Worm (Caenorhabditis elegans) whole organism, L3 larva: ENCODE measurements around the gene cpb-2.
A peak's percentile ranks its signal among the peaks of the same experiment; 100 is the strongest.

ENCODE experiments used
- R02D3.7 ChIP-seq: fragments of 150-350 bp; optimal IDR thresholded peaks from 2 replicates; lab custom pipeline; 2014; ENCODE audit warnings: missing biosample characterization, missing genetic modification characterization
- ZK546.5 ChIP-seq: sonication (generic microtip); optimal IDR thresholded peaks from 2 replicates; lab custom pipeline; 2017; ENCODE audit warnings: missing biosample characterization, missing genetic modification characterization
- aly-2 ChIP-seq: fragments of 150-350 bp; optimal IDR thresholded peaks from 2 replicates; lab custom pipeline; 2014; ENCODE audit warnings: missing biosample characterization, missing genetic modification characterization
- ama-1 ChIP-seq: fragments of 150-350 bp; optimal IDR thresholded peaks from 2 replicates; lab custom pipeline; 2018
- ceh-28 ChIP-seq: fragments of 150-350 bp; optimal IDR thresholded peaks from 2 replicates; lab custom pipeline; 2014; ENCODE audit warnings: missing biosample characterization, missing genetic modification reagents, missing genetic modification characterization
- ceh-82 ChIP-seq: fragments of 150-350 bp; optimal IDR thresholded peaks from 2 replicates; lab custom pipeline; 2014; ENCODE audit warnings: missing biosample characterization, missing genetic modification characterization
- daf-12 ChIP-seq: fragments of 150-350 bp; optimal IDR thresholded peaks from 2 replicates; lab custom pipeline; 2014; ENCODE audit warnings: missing biosample characterization, missing genetic modification reagents, missing genetic modification characterization
- egl-5 ChIP-seq: fragments of 150-350 bp; optimal IDR thresholded peaks from 2 replicates; lab custom pipeline; 2017; ENCODE audit warnings: missing biosample characterization, missing genetic modification reagents, missing genetic modification characterization, inconsistent platforms
- elt-1 ChIP-seq: fragments of 150-350 bp; optimal IDR thresholded peaks from 2 replicates; lab custom pipeline; 2014; ENCODE audit warnings: missing biosample characterization, missing genetic modification characterization
- elt-2 ChIP-seq: sonication (generic microtip); optimal IDR thresholded peaks from 2 replicates; lab custom pipeline; 2016; ENCODE audit warnings: missing genetic modification reagents, mild to moderate bottlenecking, missing genetic modification characterization, missing compliant biosample characterization
- eor-1 ChIP-seq, 2 experiments: fragments of 150-350 bp; optimal IDR thresholded peaks; 2 replicates each; lab custom pipeline; 2014 to 2018; ENCODE audit warnings: missing biosample characterization in 2 of 2, missing genetic modification characterization in 2 of 2
- fkh-10 ChIP-seq: sonication (generic microtip); optimal IDR thresholded peaks from 2 replicates; lab custom pipeline; 2017; ENCODE audit warnings: missing biosample characterization, missing genetic modification reagents, missing genetic modification characterization
- fkh-2 ChIP-seq: fragments of 150-350 bp; optimal IDR thresholded peaks from 2 replicates; lab custom pipeline; 2014; ENCODE audit warnings: missing biosample characterization, missing genetic modification reagents, missing genetic modification characterization
- fos-1 ChIP-seq: fragments of 150-350 bp; optimal IDR thresholded peaks from 2 replicates; lab custom pipeline; 2014; ENCODE audit warnings: missing biosample characterization, missing genetic modification characterization
- hmg-11 ChIP-seq: sonication (generic microtip); optimal IDR thresholded peaks from 2 replicates; lab custom pipeline; 2016; ENCODE audit warnings: missing genetic modification characterization, missing compliant biosample characterization
- jun-1 ChIP-seq: fragments of 150-350 bp; optimal IDR thresholded peaks from 2 replicates; lab custom pipeline; 2014; ENCODE audit warnings: missing biosample characterization, missing genetic modification reagents, missing genetic modification characterization
- lin-39 ChIP-seq: fragments of 150-350 bp; optimal IDR thresholded peaks from 2 replicates; lab custom pipeline; 2018; ENCODE audit warnings: missing biosample characterization, missing genetic modification reagents, missing genetic modification characterization
- lsy-12 ChIP-seq: sonication (generic microtip); optimal IDR thresholded peaks from 2 replicates; lab custom pipeline; 2016; ENCODE audit warnings: mild to moderate bottlenecking, missing genetic modification characterization, missing compliant biosample characterization
- mdl-1 ChIP-seq: fragments of 150-350 bp; optimal IDR thresholded peaks from 2 replicates; lab custom pipeline; 2014; ENCODE audit warnings: missing biosample characterization, missing genetic modification characterization
- mml-1 ChIP-seq: fragments of 150-350 bp; sonication (generic microtip); optimal IDR thresholded peaks from 3 replicates; lab custom pipeline; 2014; ENCODE audit warnings: missing biosample characterization, missing genetic modification characterization
- nhr-11 ChIP-seq: fragments of 150-350 bp; optimal IDR thresholded peaks from 2 replicates; lab custom pipeline; 2014; ENCODE audit warnings: missing biosample characterization, missing genetic modification characterization
- nhr-12 ChIP-seq: fragments of 150-350 bp; optimal IDR thresholded peaks from 2 replicates; lab custom pipeline; 2014; ENCODE audit warnings: missing biosample characterization, missing genetic modification characterization
- nhr-23 ChIP-seq: fragments of 150-350 bp; optimal IDR thresholded peaks from 2 replicates; lab custom pipeline; 2014; ENCODE audit warnings: missing biosample characterization, missing genetic modification reagents, missing genetic modification characterization
- nhr-237 ChIP-seq: fragments of 150-350 bp; optimal IDR thresholded peaks from 2 replicates; lab custom pipeline; 2014; ENCODE audit warnings: missing biosample characterization, missing genetic modification characterization
- nhr-25 ChIP-seq: sonication (generic microtip); optimal IDR thresholded peaks from 2 replicates; lab custom pipeline; 2017; ENCODE audit warnings: missing biosample characterization, missing genetic modification characterization
- nhr-28 ChIP-seq: fragments of 150-350 bp; optimal IDR thresholded peaks from 2 replicates; lab custom pipeline; 2014; ENCODE audit warnings: missing biosample characterization, missing genetic modification characterization
- nhr-43 ChIP-seq: sonication (generic microtip); optimal IDR thresholded peaks from 2 replicates; lab custom pipeline; 2016; ENCODE audit warnings: mild to moderate bottlenecking, missing genetic modification characterization, missing compliant biosample characterization; ENCODE audit not compliant: poor library complexity, severe bottlenecking
- nhr-77 ChIP-seq: fragments of 150-350 bp; optimal IDR thresholded peaks from 2 replicates; lab custom pipeline; 2014; ENCODE audit warnings: missing biosample characterization, missing genetic modification characterization
- pha-4 ChIP-seq: fragments of 150-350 bp; optimal IDR thresholded peaks from 2 replicates; lab custom pipeline; 2014; ENCODE audit warnings: missing biosample characterization, missing genetic modification reagents, missing genetic modification characterization
- pqm-1 ChIP-seq: fragments of 150-350 bp; optimal IDR thresholded peaks from 2 replicates; lab custom pipeline; 2017; ENCODE audit warnings: missing biosample characterization, missing genetic modification characterization, inconsistent platforms
- sea-2 ChIP-seq: fragments of 150-350 bp; sonication (generic microtip); optimal IDR thresholded peaks from 4 replicates; lab custom pipeline; 2014; ENCODE audit warnings: missing biosample characterization, missing genetic modification reagents, missing genetic modification characterization
- skn-1 ChIP-seq: fragments of 150-350 bp; optimal IDR thresholded peaks from 2 replicates; lab custom pipeline; 2014; ENCODE audit warnings: missing biosample characterization, missing genetic modification characterization
- snpc-4 ChIP-seq: fragments of 150-350 bp; optimal IDR thresholded peaks from 2 replicates; lab custom pipeline; 2014; ENCODE audit warnings: missing biosample characterization, missing genetic modification characterization
- tbx-2 ChIP-seq: sonication (generic microtip); optimal IDR thresholded peaks from 2 replicates; lab custom pipeline; 2016; ENCODE audit warnings: mild to moderate bottlenecking, missing genetic modification characterization, missing compliant biosample characterization
- unc-39 ChIP-seq: sonication (generic microtip); optimal IDR thresholded peaks from 4 replicates; lab custom pipeline; 2017; ENCODE audit warnings: missing biosample characterization, missing genetic modification characterization
- unc-62 ChIP-seq: fragments of 150-350 bp; sonication (generic microtip); optimal IDR thresholded peaks from 4 replicates; lab custom pipeline; 2014; ENCODE audit warnings: missing biosample characterization, missing genetic modification reagents, missing genetic modification characterization
- ztf-11 ChIP-seq: fragments of 150-350 bp; optimal IDR thresholded peaks from 2 replicates; lab custom pipeline; 2014; ENCODE audit warnings: missing biosample characterization, missing genetic modification characterization
- ztf-4 ChIP-seq: fragments of 150-350 bp; optimal IDR thresholded peaks from 2 replicates; lab custom pipeline; 2014; ENCODE audit warnings: missing biosample characterization, missing genetic modification characterization

cpb-2 gene

DNA sequence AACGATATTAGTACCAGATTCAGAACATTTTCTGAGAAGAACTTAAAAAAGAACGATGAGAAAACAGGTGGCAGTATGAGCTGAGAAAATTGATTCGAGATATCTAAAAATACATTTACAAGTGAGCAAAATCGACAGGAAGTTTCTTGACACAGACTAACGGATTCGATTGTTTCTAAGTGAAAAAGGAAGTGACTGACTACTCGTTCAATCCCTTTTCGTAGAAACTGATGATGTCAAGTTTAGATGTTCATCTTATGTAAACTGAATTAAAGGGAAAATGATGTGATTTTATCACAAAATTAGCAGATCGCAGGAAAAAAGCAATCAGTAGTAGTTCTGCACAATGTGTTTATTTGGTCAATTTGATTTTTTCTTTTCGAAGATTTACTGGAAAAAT lies 27.4 kb upstream of the cpb-2 start:
- TF ChIP-seq pqm-1 (tag; lab: Kevin White, UChicago) = no peak
- TF ChIP-seq aly-2 (tag; lab: Kevin White, UChicago) = no peak
- TF ChIP-seq ceh-28 = no peak
- peak; percentile 68 for TF ChIP-seq fkh-10 (GFP tag; lab: Kevin White, UChicago)

DNA sequence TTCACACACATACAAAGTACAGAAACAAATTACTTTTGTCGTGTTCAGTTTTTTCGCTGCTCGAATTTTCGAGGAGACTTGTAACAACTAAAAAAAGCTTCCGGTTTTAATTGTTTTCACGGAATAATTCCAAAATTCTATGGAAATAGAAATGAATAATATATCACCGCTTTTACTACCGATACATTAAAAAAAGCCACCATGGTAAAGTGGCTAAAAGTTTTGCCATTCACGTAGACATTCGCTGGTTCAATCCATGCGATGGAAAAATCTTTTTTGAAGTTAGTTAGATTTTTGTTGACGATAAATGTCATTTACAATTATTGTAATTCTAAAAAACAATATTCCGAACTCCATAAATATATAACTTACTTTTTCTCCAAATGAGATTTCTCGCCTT lies 23.9 kb upstream of the cpb-2 start:
- TF ChIP-seq ztf-11 = no peak
- TF ChIP-seq jun-1 (tag; lab: Kevin White, UChicago) = no peak
- no peak for TF ChIP-seq daf-12 (tag; lab: Kevin White, UChicago)
- TF ChIP-seq fkh-10 (GFP tag; lab: Kevin White, UChicago) = no peak
- TF ChIP-seq mml-1 (tag; lab: Kevin White, UChicago) = no peak
- no peak for TF ChIP-seq nhr-43 (tag; lab: Kevin White, UChicago)
- TF ChIP-seq pha-4 (tag; lab: Kevin White, UChicago) = no peak
- no peak for TF ChIP-seq tbx-2 (tag; lab: Kevin White, UChicago)
- no peak for TF ChIP-seq aly-2 (tag; lab: Kevin White, UChicago)
- TF ChIP-seq, all 47 proteins: peak for 0

DNA sequence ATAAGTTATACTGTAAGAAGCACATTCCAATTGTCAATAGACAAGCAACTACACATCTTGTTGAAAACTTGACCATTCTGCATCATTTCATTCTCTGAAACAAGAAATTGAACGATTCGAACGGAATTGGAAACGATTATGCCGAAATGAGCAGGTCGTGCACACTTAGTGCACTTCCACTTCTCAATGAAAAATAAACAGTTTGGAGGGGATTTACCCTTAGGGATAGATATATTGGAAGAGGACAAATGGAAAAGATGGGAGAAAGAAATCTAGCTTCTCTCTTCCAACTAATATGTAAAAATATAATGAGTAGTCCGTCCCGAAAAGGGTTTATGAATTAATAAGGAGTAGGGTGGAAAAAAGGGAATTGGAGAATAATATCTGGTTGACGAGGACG lies 23.4 kb upstream of the cpb-2 start, which contains the start of gene hst-3.1:
TSS of gene hst-3.1 (minus strand) at position 101 of the 400 bp plus-strand sequence.
- TF ChIP-seq pqm-1 (tag; lab: Kevin White, UChicago) = no peak
- TF ChIP-seq fos-1 (tag; lab: Kevin White, UChicago) = no peak
- TF ChIP-seq ceh-82 = no peak
- no peak for TF ChIP-seq nhr-11 (tag; lab: Kevin White, UChicago)
- no peak for TF ChIP-seq elt-2
- TF ChIP-seq nhr-23 (tag; lab: Kevin White, UChicago) = no peak
- TF ChIP-seq pha-4 (tag; lab: Kevin White, UChicago) = no peak
- no peak for TF ChIP-seq tbx-2 (tag; lab: Kevin White, UChicago)
- TF ChIP-seq sea-2 (GFP tag; lab: Kevin White, UChicago) = no peak
- no peak for TF ChIP-seq ZK546.5 (tag; lab: Kevin White, UChicago)
- no peak for TF ChIP-seq unc-39 (tag; lab: Kevin White, UChicago)
- TF ChIP-seq eor-1 (tag; optimal IDR thresholded peaks at IDR 0.05; lab: Kevin White, UChicago) = no peak
- no peak for TF ChIP-seq ceh-28
- TF ChIP-seq ama-1 (lab: Kevin White, UChicago) = no peak

DNA sequence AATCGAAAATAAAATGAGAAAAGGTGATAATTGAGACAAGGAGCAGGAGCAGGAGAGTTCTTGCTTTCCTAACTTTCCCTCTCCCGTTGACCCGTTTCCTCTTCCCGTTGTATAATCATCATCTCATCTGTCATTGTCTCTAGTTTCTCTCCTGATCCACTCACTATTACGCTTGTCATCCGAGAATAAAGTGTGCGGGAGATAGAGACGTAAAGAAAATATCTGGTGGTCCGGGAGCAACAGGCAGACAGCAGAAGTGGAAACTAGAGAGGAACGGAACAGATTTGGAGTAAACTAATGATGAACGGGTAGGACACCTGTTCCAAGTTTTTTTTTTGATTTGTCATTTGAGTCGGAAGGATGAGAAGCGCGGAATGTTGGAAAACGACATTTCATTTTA lies 22.3 kb upstream of the cpb-2 start:
- TF ChIP-seq daf-12 (tag; lab: Kevin White, UChicago) (no peak), unc-62 (GFP tag; lab: Kevin White, UChicago) (no peak), unc-39 (tag; lab: Kevin White, UChicago) (no peak), egl-5 (tag; lab: Kevin White, UChicago) (peak; percentile 54), fkh-10 (GFP tag; lab: Kevin White, UChicago) (no peak), nhr-12 (tag; lab: Kevin White, UChicago) (no peak), nhr-25 (tag; lab: Kevin White, UChicago) (no peak), lin-39 (tag; lab: Kevin White, UChicago) (peak; percentile 10), fkh-2 (tag; lab: Kevin White, UChicago) (no peak), R02D3.7 (tag; lab: Kevin White, UChicago) (no peak), hmg-11 (tag; lab: Kevin White, UChicago) (no peak)

DNA sequence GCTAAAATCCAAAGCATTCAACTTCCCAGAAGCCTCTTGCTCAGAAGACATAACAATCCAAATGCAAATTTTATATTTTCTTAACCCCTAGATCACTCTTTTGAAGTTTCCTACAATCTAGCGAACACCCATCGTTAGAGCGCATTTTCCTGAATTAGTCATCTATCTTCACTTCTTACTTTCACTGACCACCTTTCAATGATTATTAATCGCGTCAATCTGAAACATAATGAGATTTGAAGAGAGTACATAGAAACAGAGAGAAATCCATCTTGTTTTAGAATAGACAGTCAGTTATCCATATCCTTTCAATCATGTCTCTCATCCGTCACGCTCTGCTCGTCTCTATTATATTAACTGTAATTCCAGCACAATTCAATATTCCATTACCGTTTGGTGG lies 21.4 kb upstream of the cpb-2 start, which contains the start of gene F40H3.3:
TSS of gene F40H3.3 (plus strand) at position 280 of the 400 bp plus-strand sequence.
- no peak for TF ChIP-seq ztf-11
- no peak for TF ChIP-seq daf-12 (tag; lab: Kevin White, UChicago)
- TF ChIP-seq mdl-1 (tag; lab: Kevin White, UChicago) = no peak
- TF ChIP-seq pha-4 (tag; lab: Kevin White, UChicago) = no peak
- TF ChIP-seq lsy-12 (tag; lab: Kevin White, UChicago) = no peak
- no peak for TF ChIP-seq skn-1
- TF ChIP-seq nhr-28 (tag; lab: Kevin White, UChicago) = no peak
- TF ChIP-seq unc-39 (tag; lab: Kevin White, UChicago) = no peak
- TF ChIP-seq nhr-237 (tag; lab: Kevin White, UChicago) = no peak
- no peak for TF ChIP-seq ceh-82
- TF ChIP-seq tbx-2 (tag; lab: Kevin White, UChicago) = no peak
- no peak for TF ChIP-seq elt-1 (tag; lab: Kevin White, UChicago)
- no peak for TF ChIP-seq mml-1 (tag; lab: Kevin White, UChicago)
- TF ChIP-seq nhr-77 (tag; lab: Kevin White, UChicago) = no peak
- no peak for TF ChIP-seq snpc-4
- TF ChIP-seq aly-2 (tag; lab: Kevin White, UChicago) = no peak
- no peak for TF ChIP-seq ztf-4
- TF ChIP-seq hmg-11 (tag; lab: Kevin White, UChicago) = no peak
- TF ChIP-seq ZK546.5 (tag; lab: Kevin White, UChicago) = no peak
- no peak for TF ChIP-seq nhr-23 (tag; lab: Kevin White, UChicago)
